Fruit fly (Drosophila melanogaster): ENCODE results near the gene SPE.

Gene SPE

dm6 chr3R:23733771-23734170 lies 47.7 kb downstream of the SPE start (continued):
- TF ChIP-seq CG8359 (GFP tag; optimal IDR thresholded peaks at IDR 0.05; ENCODE audit: borderline replicate concordance): peak; percentile 16
- peak; percentile 51 for TF ChIP-seq Elba2 (GFP tag; optimal IDR thresholded peaks at IDR 0.05)
- TF ChIP-seq pb (GFP tag; optimal IDR thresholded peaks at IDR 0.05): no peak
- TF ChIP-seq kni (GFP tag; optimal IDR thresholded peaks at IDR 0.05): no peak
- TF ChIP-seq Ada2b (GFP tag; IDR thresholded peaks at IDR 0.05): no peak
- TF ChIP-seq Ssrp (tag; optimal IDR thresholded peaks at IDR 0.05): no peak
- TF ChIP-seq her (GFP tag; optimal IDR thresholded peaks at IDR 0.05): no peak
- no peak for TF ChIP-seq CG7786 (GFP tag; optimal IDR thresholded peaks at IDR 0.05)
- TF ChIP-seq CG9817 (tag; optimal IDR thresholded peaks at IDR 0.05): no peak
- no peak for TF ChIP-seq ro (GFP tag; IDR thresholded peaks at IDR 0.05)
- no peak for TF ChIP-seq CG14014 (GFP tag; IDR thresholded peaks at IDR 0.05)
- TF ChIP-seq crol (GFP tag; IDR thresholded peaks at IDR 0.05): no peak
- no peak for TF ChIP-seq grn (GFP tag; optimal IDR thresholded peaks at IDR 0.05)
- peak; percentile 32; the same call in 1 of the 3 replicates for TF ChIP-seq gce (GFP tag; IDR thresholded peaks at IDR 0.05)
- no peak for TF ChIP-seq Sry-δ (GFP tag; optimal IDR thresholded peaks at IDR 0.05)
- TF ChIP-seq HmgZ (tag; optimal IDR thresholded peaks at IDR 0.05): no peak
- no peak for TF ChIP-seq CG7357 (GFP tag; IDR thresholded peaks at IDR 0.05)
- TF ChIP-seq ab (GFP tag; optimal IDR thresholded peaks at IDR 0.05): no peak
- peak in 1 of 2 experiments; percentile 54 for TF ChIP-seq insv (GFP tag; optimal IDR thresholded peaks at IDR 0.05)
- TF ChIP-seq CG10654 (GFP tag; optimal IDR thresholded peaks at IDR 0.05): no peak
- no peak for TF ChIP-seq CG8388 (GFP tag; optimal IDR thresholded peaks at IDR 0.05)
- peak; percentile 18 for TF ChIP-seq Med (GFP tag)
- TF ChIP-seq jumu (GFP tag; optimal IDR thresholded peaks at IDR 0.05): no peak
- TF ChIP-seq HHEX (GFP tag; optimal IDR thresholded peaks at IDR 0.05): no peak

- TF ChIP-seq NC2α (GFP tag; optimal IDR thresholded peaks at IDR 0.05) (no peak), mam (GFP tag; optimal IDR thresholded peaks at IDR 0.05) (no peak), hb (GFP tag; IDR thresholded peaks at IDR 0.05; ENCODE audit: partially characterized antibody) (no peak), CG7987 (GFP tag; optimal IDR thresholded peaks at IDR 0.05) (no peak), zfh1 (GFP tag; IDR thresholded peaks at IDR 0.05) (peak; percentile 39; the same call in 1 of the 3 replicates), Spps (tag; optimal IDR thresholded peaks at IDR 0.05) (no peak), tx (GFP tag; optimal IDR thresholded peaks at IDR 0.05) (no peak), cas (GFP tag; IDR thresholded peaks at IDR 0.05) (no peak), ATbp (GFP tag; optimal IDR thresholded peaks at IDR 0.05) (peak; percentile 40), CG14710 (tag; optimal IDR thresholded peaks at IDR 0.05) (no peak), hkb (optimal IDR thresholded peaks at IDR 0.05) (no peak), hkb (GFP tag; IDR thresholded peaks at IDR 0.05) (no peak), eve (GFP tag; optimal IDR thresholded peaks at IDR 0.05) (peak in 1 of 2 experiments; percentile 81), CG7357 (GFP tag; IDR thresholded peaks at IDR 0.05) (no peak), oc (tag; optimal IDR thresholded peaks at IDR 0.05) (peak; percentile 18), bab2 (GFP tag; optimal IDR thresholded peaks at IDR 0.05) (no peak), Hsf (GFP tag; optimal IDR thresholded peaks at IDR 0.05) (peak; percentile 24), az2 (GFP tag; optimal IDR thresholded peaks at IDR 0.05) (no peak), Asciz (GFP tag; optimal IDR thresholded peaks at IDR 0.05) (no peak), CG3995 (GFP tag; optimal IDR thresholded peaks at IDR 0.05) (no peak), gsb (GFP tag; IDR thresholded peaks at IDR 0.05) (no peak), HmgD (GFP tag; optimal IDR thresholded peaks at IDR 0.05) (no peak), prd (optimal IDR thresholded peaks at IDR 0.05) (no peak), prd (GFP tag; IDR thresholded peaks at IDR 0.05) (no peak), CG17328 (GFP tag; IDR thresholded peaks at IDR 0.05) (no peak), unpg (GFP tag; optimal IDR thresholded peaks at IDR 0.05) (peak; percentile 23), CG2712 (tag; optimal IDR thresholded peaks at IDR 0.05) (no peak), cg (GFP tag; optimal IDR thresholded peaks at IDR 0.05) (no peak)
Measured at dm6 chr3R:23734573-23735404, 48.7 kb downstream of the SPE start.
